Fruit fly (Drosophila melanogaster): ENCODE data around the gene cad.

cad gene

dm6 chr2L:20805624-20806339, 35.3 kb downstream of the cad start (continued):
- TF ChIP-seq tap (tag; optimal IDR thresholded peaks at IDR 0.05) (peak; percentile 95), CG10543 (GFP tag; optimal IDR thresholded peaks at IDR 0.05) (peak; percentile 97), Dref (GFP tag; IDR thresholded peaks at IDR 0.05) (peak; percentile 27; the same call in 1 of the 2 replicates), Gsc (GFP tag; IDR thresholded peaks at IDR 0.05) (peak; percentile 75; the same call in 1 of the 2 replicates), wor (GFP tag; IDR thresholded peaks at IDR 0.05) (peak; percentile 92), CG42726 (GFP tag; IDR thresholded peaks at IDR 0.05; ENCODE audit: partially characterized antibody) (no peak), CG17186 (GFP tag; optimal IDR thresholded peaks at IDR 0.05) (peak; percentile 54), peb (GFP tag; IDR thresholded peaks at IDR 0.05) (peak; percentile 87), Bteb2 (GFP tag; optimal IDR thresholded peaks at IDR 0.05) (peak; percentile 90), pfk (GFP tag; optimal IDR thresholded peaks at IDR 0.05) (no peak), CG1792 (GFP tag; optimal IDR thresholded peaks at IDR 0.05) (no peak), CG32772 (GFP tag; IDR thresholded peaks at IDR 0.05) (peak; percentile 94), Hsf (GFP tag; optimal IDR thresholded peaks at IDR 0.05) (peak; percentile 94), her (GFP tag; optimal IDR thresholded peaks at IDR 0.05) (peak; percentile 19), CG8388 (GFP tag; optimal IDR thresholded peaks at IDR 0.05) (peak; percentile 95), eyg (GFP tag; optimal IDR thresholded peaks at IDR 0.05) (no peak), chinmo (GFP tag; IDR thresholded peaks at IDR 0.05; ENCODE audit: partially characterized antibody) (peak; percentile 80; the same call in 3 of the 4 replicates), CG9215 (GFP tag; IDR thresholded peaks at IDR 0.05) (peak; percentile 92), CG2116 (GFP tag; optimal IDR thresholded peaks at IDR 0.05) (peak; percentile 73), CG33557 (GFP tag; optimal IDR thresholded peaks at IDR 0.05) (peak; percentile 78), CG1647 (GFP tag; optimal IDR thresholded peaks at IDR 0.05) (peak; percentile 81), CkIIα-i1 (GFP tag; IDR thresholded peaks at IDR 0.05) (peak; percentile 53; the same call in 1 of the 2 replicates), CG17328 (GFP tag; IDR thresholded peaks at IDR 0.05) (peak; percentile 95), slbo (GFP tag; IDR thresholded peaks at IDR 0.05) (peak; percentile 97), CG6854 (GFP tag; optimal IDR thresholded peaks at IDR 0.05) (peak; percentile 92), Hr51 (GFP tag; optimal IDR thresholded peaks at IDR 0.05) (peak; percentile 76 to 97), CG9876 (GFP tag; optimal IDR thresholded peaks at IDR 0.05) (peak; percentile 34), kay (GFP tag; optimal IDR thresholded peaks at IDR 0.05) (peak; percentile 92), B-H1 (GFP tag; IDR thresholded peaks at IDR 0.05) (peak; percentile 91), jigr1 (GFP tag; IDR thresholded peaks at IDR 0.05) (peak; percentile 90), CG9817 (tag; optimal IDR thresholded peaks at IDR 0.05) (peak; percentile 92), CG13287 (GFP tag; IDR thresholded peaks at IDR 0.05; ENCODE audit: partially characterized antibody) (peak; percentile 78), Taf1 (GFP tag; IDR thresholded peaks at IDR 0.05) (peak; percentile 85), CG8478 (optimal IDR thresholded peaks at IDR 0.05) (no peak), Xrp1 (GFP tag; IDR thresholded peaks at IDR 0.05) (peak; percentile 96), tgo (GFP tag; IDR thresholded peaks at IDR 0.05) (peak; percentile 94), CG11504 (tag; optimal IDR thresholded peaks at IDR 0.05) (peak; percentile 95), luna (GFP tag; optimal IDR thresholded peaks at IDR 0.05) (peak; percentile 2), CG10654 (GFP tag; optimal IDR thresholded peaks at IDR 0.05) (peak; percentile 91), ind (GFP tag; optimal IDR thresholded peaks at IDR 0.05) (peak; percentile 94), wdn (GFP tag; IDR thresholded peaks at IDR 0.05) (peak; percentile 92), zfh1 (GFP tag; IDR thresholded peaks at IDR 0.05) (peak; percentile 95), sens (GFP tag) (peak; percentile 94), CG7786 (GFP tag; optimal IDR thresholded peaks at IDR 0.05) (peak; percentile 73), CG10462 (GFP tag; optimal IDR thresholded peaks at IDR 0.05) (peak; percentile 87), Rx (GFP tag; IDR thresholded peaks at IDR 0.05) (peak; percentile 89), Oaz (GFP tag; IDR thresholded peaks at IDR 0.05) (peak; percentile 90), Hr78 (GFP tag; optimal IDR thresholded peaks at IDR 0.05) (peak in 1 of 2 experiments; percentile 81), CG8765 (GFP tag; IDR thresholded peaks at IDR 0.05) (peak; percentile 75), Sry-δ (GFP tag; optimal IDR thresholded peaks at IDR 0.05) (peak; percentile 37)

Data from whole organism, embryonic.